Worm (Caenorhabditis elegans) whole organism, young adult: ENCODE measurements around the gene dao-4.

Source experiments
- C17E4.6 ChIP-seq: fragments of 200-800 bp; sonication (Bioruptor generic); IDR thresholded peaks from 2 replicates; pipeline ENCODE4 v1.3.6; 2022; ENCODE audit warnings: missing genetic modification reagents, missing genetic modification characterization, missing compliant biosample characterization
- F10E7.11 ChIP-seq: sonication (generic microtip); optimal IDR thresholded peaks from 2 replicates; lab custom pipeline; 2017; ENCODE audit warnings: mild to moderate bottlenecking, missing genetic modification characterization, moderate library complexity, missing compliant biosample characterization
- Y79H2A.3 ChIP-seq: fragments of 200-800 bp; sonication (Bioruptor generic); conservative IDR thresholded peaks from 2 replicates; pipeline ENCODE4 v1.3.6; 2022; ENCODE audit warnings: missing genetic modification reagents, missing genetic modification characterization, missing compliant biosample characterization
- akir-1 ChIP-seq: fragments of 200-800 bp; sonication (Bioruptor generic); optimal IDR thresholded peaks from 2 replicates; lab custom pipeline; 2018; ENCODE audit warnings: mild to moderate bottlenecking, missing genetic modification characterization, moderate library complexity, missing compliant biosample characterization
- chd-7 ChIP-seq: sonication (generic microtip); optimal IDR thresholded peaks from 2 replicates; lab custom pipeline; 2016; ENCODE audit warnings: mild to moderate bottlenecking, missing genetic modification characterization, moderate library complexity, missing compliant biosample characterization
- dox-1 ChIP-seq: fragments of 200-800 bp; sonication (Bioruptor generic); IDR thresholded peaks from 2 replicates; pipeline ENCODE4 v1.3.6; 2022; ENCODE audit warnings: missing genetic modification reagents, missing genetic modification characterization, missing compliant biosample characterization
- egrh-3 ChIP-seq: fragments of 200-800 bp; sonication (Bioruptor generic); IDR thresholded peaks from 2 replicates; pipeline ENCODE4 v1.3.6; 2022; ENCODE audit warnings: missing genetic modification reagents, missing genetic modification characterization, missing compliant biosample characterization
- fkh-3 ChIP-seq: sonication (generic microtip); optimal IDR thresholded peaks from 2 replicates; lab custom pipeline; 2016; ENCODE audit warnings: mild to moderate bottlenecking, missing genetic modification characterization, missing compliant biosample characterization
- lin-35 ChIP-seq, 3 experiments: fragments of 150-350 bp in 2 of 3; sonication (generic microtip) in 1 of 3; optimal IDR thresholded peaks; 2 replicates each; lab custom pipeline; 2014 to 2018; ENCODE audit warnings: missing biosample characterization in 3 of 3, missing genetic modification characterization in 3 of 3, missing genetic modification reagents in 3 of 3
- mcd-1 ChIP-seq: fragments of 200-800 bp; sonication (Bioruptor generic); IDR thresholded peaks from 2 replicates; pipeline ENCODE4 v1.3.6; 2022; ENCODE audit warnings: missing genetic modification reagents, missing genetic modification characterization, missing compliant biosample characterization
- mel-28 ChIP-seq: sonication (generic microtip); optimal IDR thresholded peaks from 2 replicates; lab custom pipeline; 2016; ENCODE audit warnings: borderline replicate concordance, mild to moderate bottlenecking, missing genetic modification characterization, missing compliant biosample characterization
- unc-62 ChIP-seq: fragments of 150-350 bp; optimal IDR thresholded peaks from 2 replicates; lab custom pipeline; 2014; ENCODE audit warnings: missing biosample characterization, missing genetic modification reagents, missing genetic modification characterization
- zim-3 ChIP-seq: sonication (generic microtip); optimal IDR thresholded peaks from 2 replicates; lab custom pipeline; 2017; ENCODE audit warnings: mild to moderate bottlenecking, missing genetic modification characterization, moderate library complexity, missing compliant biosample characterization

- no peak for TF ChIP-seq zim-3 (tag; lab: Kevin White, UChicago)
- TF ChIP-seq fkh-3, result no peak
- TF ChIP-seq akir-1 (GFP tag; lab: Kevin White, UChicago), result no peak
- no peak for TF ChIP-seq chd-7 (tag; lab: Kevin White, UChicago)
- TF ChIP-seq dox-1 (GFP tag; lab: Robert Waterston, UW), result no peak
- TF ChIP-seq egrh-3 (GFP tag; lab: Robert Waterston, UW), result no peak
- no peak for TF ChIP-seq mel-28
- no peak for TF ChIP-seq C17E4.6 (GFP tag; lab: Robert Waterston, UW)
- no peak for TF ChIP-seq lin-35 (GFP tag; optimal IDR thresholded peaks at IDR 0.05; lab: Kevin White, UChicago)
- TF ChIP-seq Y79H2A.3 (GFP tag; lab: Robert Waterston, UW), result no peak
- TF ChIP-seq mcd-1 (GFP tag; lab: Robert Waterston, UW), result no peak
- no peak for TF ChIP-seq F10E7.11
- TF ChIP-seq unc-62, result no peak
Measured at ce11 chrX:10074988-10075387, at the start of gene dao-4.
